Fruit fly (Drosophila melanogaster): ENCODE measurements around the gene mas.

DNA sequence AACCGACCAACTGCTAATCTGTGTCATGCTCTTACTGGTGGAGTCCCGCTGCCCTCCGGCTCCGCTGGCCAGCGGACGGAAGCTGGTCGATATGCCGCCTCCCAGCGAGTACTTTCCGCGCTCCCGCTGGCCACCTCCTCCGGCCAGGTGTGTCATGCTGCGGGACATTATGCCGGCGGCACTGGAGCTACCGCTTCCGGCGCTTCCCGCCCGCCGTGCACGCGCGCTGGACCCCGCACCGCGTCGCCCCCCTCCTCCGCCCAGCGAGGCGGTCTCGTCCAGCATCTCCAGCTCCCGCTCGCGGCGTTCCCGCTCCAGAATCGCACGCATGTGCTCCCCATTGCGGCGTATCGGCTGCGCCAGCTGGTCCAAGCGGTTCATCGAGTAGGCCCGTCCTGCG lies 38.7 kb downstream of the mas start:
- TF ChIP-seq psq (optimal IDR thresholded peaks at IDR 0.05) (no peak), h (optimal IDR thresholded peaks at IDR 0.05) (no peak), Sin3A (optimal IDR thresholded peaks at IDR 0.05) (no peak), Myc (optimal IDR thresholded peaks at IDR 0.05) (no peak), insv (optimal IDR thresholded peaks at IDR 0.05) (no peak)
